Worm (Caenorhabditis elegans): ENCODE results near the gene Y53C12B.1.

Y53C12B.1 gene

ce11 chrII:9729196-9729595 is 16.7 kb downstream of the Y53C12B.1 start:
- TF ChIP-seq hlh-30 (tag; optimal IDR thresholded peaks at IDR 0.05; ENCODE audit: insufficient read depth) (no peak), che-1 (tag; optimal IDR thresholded peaks at IDR 0.05) (no peak), pqm-1 (tag; optimal IDR thresholded peaks at IDR 0.05) (no peak), F13H6.1 (tag; optimal IDR thresholded peaks at IDR 0.05) (no peak), sox-2 (GFP tag; IDR thresholded peaks at IDR 0.05) (no peak), K02D7.2 (tag; optimal IDR thresholded peaks at IDR 0.05) (no peak), ceh-22 (tag; optimal IDR thresholded peaks at IDR 0.05) (no peak), unc-55 (GFP tag; optimal IDR thresholded peaks at IDR 0.05) (no peak), sox-4 (tag; optimal IDR thresholded peaks at IDR 0.05) (no peak), ceh-14 (tag; optimal IDR thresholded peaks at IDR 0.05) (no peak), ceh-24 (tag; optimal IDR thresholded peaks at IDR 0.05) (no peak), gmeb-2 (tag; optimal IDR thresholded peaks at IDR 0.05) (no peak), ceh-45 (GFP tag; IDR thresholded peaks at IDR 0.05) (no peak), ceh-2 (tag; optimal IDR thresholded peaks at IDR 0.05) (no peak), unc-86 (tag; optimal IDR thresholded peaks at IDR 0.05) (no peak), zip-5 (tag; optimal IDR thresholded peaks at IDR 0.05) (no peak), pat-9 (tag; optimal IDR thresholded peaks at IDR 0.05) (no peak), ceh-34 (tag; optimal IDR thresholded peaks at IDR 0.05) (no peak), ceh-6 (GFP tag; optimal IDR thresholded peaks at IDR 0.05) (no peak)

ce11 chrII:9728506-9728905 is 17.4 kb downstream of the Y53C12B.1 start:
- TF ChIP-seq nhr-232 (tag; optimal IDR thresholded peaks at IDR 0.05) (no peak), F13H6.1 (tag; optimal IDR thresholded peaks at IDR 0.05) (no peak), hlh-15 (tag; optimal IDR thresholded peaks at IDR 0.05) (no peak), unc-86 (tag; optimal IDR thresholded peaks at IDR 0.05) (no peak), ceh-48 (tag; optimal IDR thresholded peaks at IDR 0.05) (no peak), fax-1 (tag; optimal IDR thresholded peaks at IDR 0.05) (no peak), madf-2 (tag; optimal IDR thresholded peaks at IDR 0.05) (no peak), odd-2 (tag; optimal IDR thresholded peaks at IDR 0.05) (no peak), ceh-9 (tag; optimal IDR thresholded peaks at IDR 0.05) (no peak), pqm-1 (tag; optimal IDR thresholded peaks at IDR 0.05) (no peak)

DNA sequence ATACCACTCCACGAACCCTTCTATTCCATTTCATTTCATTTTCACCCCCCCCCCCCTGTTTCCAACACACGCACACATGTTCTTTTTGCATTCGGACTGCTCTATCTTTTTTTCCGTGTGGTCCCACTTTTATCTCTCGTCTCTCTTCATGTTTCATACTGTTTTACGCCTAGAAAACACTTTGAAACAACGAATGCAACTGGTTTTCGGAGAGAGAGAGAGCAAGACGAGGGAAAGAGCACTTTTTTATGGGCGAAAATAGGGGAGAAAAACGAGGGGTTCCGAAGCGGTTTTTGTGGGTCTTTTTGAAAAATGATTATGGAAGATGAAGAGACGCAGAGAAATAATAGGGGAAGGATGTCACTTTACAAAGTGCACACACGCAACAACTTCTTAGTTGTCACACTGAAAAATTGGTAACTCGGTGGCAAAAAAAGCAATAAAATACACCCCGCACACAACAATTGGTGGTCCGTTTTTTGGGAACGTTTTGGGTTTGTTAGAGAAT is 18.6 kb downstream of the Y53C12B.1 start:
- TF ChIP-seq K09A11.1 (tag; optimal IDR thresholded peaks at IDR 0.05; ENCODE audit: insufficient read depth) (no peak), C08G9.2 (tag; optimal IDR thresholded peaks at IDR 0.05) (no peak), npax-4 (tag; optimal IDR thresholded peaks at IDR 0.05) (no peak), nhr-232 (tag; optimal IDR thresholded peaks at IDR 0.05) (no peak), rnt-1 (tag; optimal IDR thresholded peaks at IDR 0.05) (no peak), ceh-48 (tag; optimal IDR thresholded peaks at IDR 0.05) (no peak), ceh-30 (tag; optimal IDR thresholded peaks at IDR 0.05) (no peak), hlh-8 (tag; optimal IDR thresholded peaks at IDR 0.05) (no peak), pros-1 (tag; optimal IDR thresholded peaks at IDR 0.05) (no peak), nhr-11 (tag; optimal IDR thresholded peaks at IDR 0.05) (no peak), ceh-31 (tag; optimal IDR thresholded peaks at IDR 0.05) (no peak), K02D7.2 (tag; optimal IDR thresholded peaks at IDR 0.05) (no peak), dmd-4 (tag; optimal IDR thresholded peaks at IDR 0.05; ENCODE audit: borderline replicate concordance) (no peak), ceh-24 (tag; optimal IDR thresholded peaks at IDR 0.05) (no peak), ceh-14 (tag; optimal IDR thresholded peaks at IDR 0.05) (no peak), sdc-2 (tag; optimal IDR thresholded peaks at IDR 0.05) (no peak), ceh-34 (tag; optimal IDR thresholded peaks at IDR 0.05) (no peak)

DNA sequence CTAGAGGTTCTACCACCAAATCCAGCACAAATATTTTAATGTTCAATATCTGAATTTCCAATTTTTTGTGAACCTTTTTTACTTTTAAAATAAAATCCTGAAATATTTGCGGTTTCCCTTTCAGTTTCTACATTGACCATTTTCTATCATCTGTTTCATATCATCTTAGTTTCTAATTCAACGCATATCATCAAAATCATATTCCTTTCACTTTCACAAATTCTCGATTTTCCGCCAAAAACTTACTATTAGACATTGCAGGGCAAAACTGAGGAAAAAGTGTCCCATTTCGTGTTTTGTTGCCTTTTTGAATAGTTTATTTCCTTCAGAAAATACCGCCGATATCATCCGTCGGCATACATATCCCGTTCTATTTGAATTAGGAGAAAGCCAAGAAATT is 20.8 kb downstream of the Y53C12B.1 start:
- no peak for TF ChIP-seq pqm-1 (tag; optimal IDR thresholded peaks at IDR 0.05)
- TF ChIP-seq pat-9 (tag; optimal IDR thresholded peaks at IDR 0.05) = no peak

Data from whole organism, late embryonic.